2 fruit fly cellular contexts compared by ENCODE assay signal in genomic region chr2L:20664428-20664827, dm6.
TF ChIP-seq lines count a peak whose summit lies in the region.

No protein-coding gene starts in this region.

- no peak for TF ChIP-seq CTCF in whole organism, embryonic (GFP tag; optimal IDR thresholded peaks at IDR 0.05; lab: Kevin White, UChicago)

TF ChIP-seq in whole organism, embryonic, 481 proteins besides CTCF, POLR2A, EP300 and RAD21:
- TF ChIP-seq MESR4 (GFP tag; optimal IDR thresholded peaks at IDR 0.05; lab: Kevin White, UChicago) (no peak), sens (GFP tag; lab: Kevin White, UChicago) (peak; percentile 3), cas (GFP tag; IDR thresholded peaks at IDR 0.05; lab: Robert Waterston, UW) (no peak)

TF ChIP-seq in whole organism, prepupa, 60 proteins besides CTCF, POLR2A, EP300 and RAD21:
- peak; percentile 90 for TF ChIP-seq svp (GFP tag; lab: Kevin White, UChicago)
- TF ChIP-seq CG6163 (GFP tag; IDR thresholded peaks at IDR 0.05; lab: Robert Waterston, UW), result no peak
